Fruit fly (Drosophila melanogaster) whole organism, embryonic: ENCODE data around the gene mRpS35.

ENCODE experiments used
- Atf3 ChIP-seq: fragments of 200-800 bp; sonication (Bioruptor generic); optimal IDR thresholded peaks from 3 replicates; lab custom pipeline; 2016; ENCODE audit warnings: missing biosample characterization, missing genetic modification characterization
- CG10209 ChIP-seq: fragments of 200-800 bp; sonication (Bioruptor generic); optimal IDR thresholded peaks from 3 replicates; lab custom pipeline; 2017; ENCODE audit warnings: missing biosample characterization, mild to moderate bottlenecking, missing genetic modification characterization, missing genetic modification reagents
- CG10462 ChIP-seq: fragments of 200-800 bp; sonication (Bioruptor generic); optimal IDR thresholded peaks from 2 replicates; lab custom pipeline; 2016; ENCODE audit warnings: missing biosample characterization, missing genetic modification characterization
- CG11093 ChIP-seq: fragments of 200-800 bp; sonication (Bioruptor generic); IDR thresholded peaks from 3 replicates; pipeline ENCODE4 v1.3.6; 2022; ENCODE audit warnings: missing biosample characterization, missing genetic modification characterization
- CG13296 ChIP-seq: fragments of 200-800 bp; sonication (Bioruptor generic); optimal IDR thresholded peaks from 3 replicates; lab custom pipeline; 2018; ENCODE audit warnings: missing biosample characterization, mild to moderate bottlenecking, missing genetic modification characterization
- CG13424 ChIP-seq: fragments of 200-800 bp; sonication (Bioruptor generic); optimal IDR thresholded peaks from 2 replicates; lab custom pipeline; 2019; ENCODE audit warnings: missing biosample characterization, mild to moderate bottlenecking, missing genetic modification characterization, moderate library complexity
- CG15479 ChIP-seq: fragments of 200-800 bp; sonication (Bioruptor generic); optimal IDR thresholded peaks from 3 replicates; lab custom pipeline; 2019; ENCODE audit warnings: missing biosample characterization, mild to moderate bottlenecking, missing genetic modification characterization, moderate library complexity
- CG15696 ChIP-seq: fragments of 200-800 bp; sonication (Bioruptor generic); optimal IDR thresholded peaks from 2 replicates; lab custom pipeline; 2019; ENCODE audit warnings: missing biosample characterization, mild to moderate bottlenecking, missing genetic modification characterization, moderate library complexity
- CG2199 ChIP-seq: fragments of 200-800 bp; sonication (Bioruptor generic); IDR thresholded peaks from 3 replicates; pipeline ENCODE4 v1.3.6; 2022; ENCODE audit warnings: missing biosample characterization, missing genetic modification characterization
- CG3995 ChIP-seq: fragments of 200-800 bp; sonication (Bioruptor generic); optimal IDR thresholded peaks from 3 replicates; lab custom pipeline; 2016; ENCODE audit warnings: missing biosample characterization, missing genetic modification characterization
- CG42726 ChIP-seq: fragments of 200-800 bp; sonication (Bioruptor generic); IDR thresholded peaks from 2 replicates; pipeline ENCODE4 v1.3.6; 2022; ENCODE audit warnings: missing biosample characterization, missing genetic modification characterization; ENCODE audit not compliant: partially characterized antibody
- CG4360 ChIP-seq: fragments of 200-800 bp; sonication (Bioruptor generic); IDR thresholded peaks from 2 replicates; pipeline ENCODE4 v1.3.6; 2022; ENCODE audit warnings: missing biosample characterization, missing genetic modification characterization
- CG4404 ChIP-seq: fragments of 200-800 bp; sonication (Bioruptor generic); IDR thresholded peaks from 2 replicates; pipeline ENCODE4 v1.3.6; 2022; ENCODE audit warnings: missing biosample characterization, missing genetic modification characterization
- CG4424 ChIP-seq: fragments of 200-800 bp; sonication (Bioruptor generic); optimal IDR thresholded peaks from 3 replicates; lab custom pipeline; 2016; ENCODE audit warnings: missing biosample characterization, missing genetic modification characterization
- CG4854 ChIP-seq: fragments of 200-800 bp; sonication (Bioruptor generic); optimal IDR thresholded peaks from 2 replicates; lab custom pipeline; 2016; ENCODE audit warnings: missing biosample characterization, missing genetic modification characterization, inconsistent platforms
- CG8765 ChIP-seq: fragments of 200-800 bp; sonication (Bioruptor generic); IDR thresholded peaks from 2 replicates; pipeline ENCODE4 v1.3.6; 2022; ENCODE audit warnings: missing biosample characterization, missing genetic modification characterization
- D19A ChIP-seq: fragments of 200-800 bp; optimal IDR thresholded peaks from 3 replicates; lab custom pipeline; 2019; ENCODE audit warnings: missing biosample characterization, mild to moderate bottlenecking, missing genetic modification characterization, moderate library complexity
- Dref ChIP-seq: fragments of 200-800 bp; sonication (Bioruptor generic); IDR thresholded peaks from 2 replicates; pipeline ENCODE4 v1.3.6; 2022; ENCODE audit warnings: missing biosample characterization, missing genetic modification characterization
- E2f1 ChIP-seq: fragments of 200-800 bp; sonication (Bioruptor generic); IDR thresholded peaks from 2 replicates; pipeline ENCODE4 v1.3.6; 2022; ENCODE audit warnings: missing biosample characterization, missing genetic modification characterization
- H2.0 ChIP-seq: fragments of 200-800 bp; sonication (Bioruptor generic); IDR thresholded peaks from 2 replicates; pipeline ENCODE4 v1.3.6; 2022; ENCODE audit warnings: missing biosample characterization, missing genetic modification characterization
- Oaz ChIP-seq: fragments of 200-800 bp; sonication (Bioruptor generic); IDR thresholded peaks from 2 replicates; pipeline ENCODE4 v1.3.6; 2022; ENCODE audit warnings: missing biosample characterization, missing genetic modification characterization
- Sry-β ChIP-seq: fragments of 200-800 bp; sonication (Bioruptor generic); optimal IDR thresholded peaks from 2 replicates; lab custom pipeline; 2018; ENCODE audit warnings: missing biosample characterization, mild to moderate bottlenecking, missing genetic modification characterization, moderate library complexity
- amos ChIP-seq: fragments of 200-800 bp; sonication (Bioruptor generic); IDR thresholded peaks from 2 replicates; pipeline ENCODE4 v1.3.6; 2022; ENCODE audit warnings: missing biosample characterization, missing genetic modification characterization; ENCODE audit not compliant: partially characterized antibody
- bbx ChIP-seq: fragments of 200-800 bp; sonication (Bioruptor generic); IDR thresholded peaks from 2 replicates; pipeline ENCODE4 v1.3.6; 2022; ENCODE audit warnings: missing biosample characterization, missing genetic modification characterization; ENCODE audit not compliant: partially characterized antibody
- croc ChIP-seq: fragments of 200-800 bp; sonication (Bioruptor generic); conservative IDR thresholded peaks from 3 replicates; pipeline ENCODE4 v1.3.6; 2022; ENCODE audit warnings: missing biosample characterization, missing genetic modification characterization
- cwo ChIP-seq: fragments of 200-800 bp; sonication (Bioruptor generic); optimal IDR thresholded peaks from 3 replicates; lab custom pipeline; 2017; ENCODE audit warnings: missing biosample characterization, missing genetic modification characterization, mild to moderate bottlenecking, moderate library complexity, missing genetic modification reagents
- emc ChIP-seq: fragments of 200-800 bp; sonication (Bioruptor generic); optimal IDR thresholded peaks from 2 replicates; lab custom pipeline; 2016; ENCODE audit warnings: missing biosample characterization, missing genetic modification characterization
- ewg ChIP-seq: fragments of 200-800 bp; sonication (Bioruptor generic); optimal IDR thresholded peaks from 3 replicates; lab custom pipeline; 2017; ENCODE audit warnings: mild to moderate bottlenecking, missing biosample characterization, missing genetic modification reagents, missing genetic modification characterization
- fd3F ChIP-seq: fragments of 200-800 bp; sonication (Bioruptor generic); optimal IDR thresholded peaks from 2 replicates; lab custom pipeline; 2018; ENCODE audit warnings: missing biosample characterization, mild to moderate bottlenecking, missing genetic modification characterization, moderate library complexity
- fu2 ChIP-seq: fragments of 200-800 bp; sonication (Bioruptor generic); optimal IDR thresholded peaks from 2 replicates; lab custom pipeline; 2016; ENCODE audit warnings: missing biosample characterization, missing genetic modification characterization
- grau ChIP-seq: fragments of 200-800 bp; optimal IDR thresholded peaks from 3 replicates; lab custom pipeline; 2019; ENCODE audit warnings: missing biosample characterization, mild to moderate bottlenecking, missing genetic modification characterization, moderate library complexity
- gsb-n ChIP-seq: fragments of 200-800 bp; sonication (Bioruptor generic); optimal IDR thresholded peaks from 3 replicates; lab custom pipeline; 2018; ENCODE audit warnings: missing biosample characterization, mild to moderate bottlenecking, missing genetic modification characterization
- hth ChIP-seq: fragments of >200 bp; optimal IDR thresholded peaks from 2 replicates; lab custom pipeline; 2017; ENCODE audit warnings: inconsistent platforms
- jing ChIP-seq: fragments of 200-800 bp; sonication (Bioruptor generic); optimal IDR thresholded peaks from 2 replicates; lab custom pipeline; 2018; ENCODE audit warnings: missing biosample characterization, mild to moderate bottlenecking, missing genetic modification characterization
- kay ChIP-seq: fragments of 200-800 bp; sonication (Bioruptor generic); optimal IDR thresholded peaks from 2 replicates; lab custom pipeline; 2016; ENCODE audit warnings: missing biosample characterization, missing genetic modification characterization
- luna ChIP-seq: fragments of 200-800 bp; sonication (Bioruptor generic); optimal IDR thresholded peaks from 2 replicates; lab custom pipeline; 2016; ENCODE audit warnings: missing biosample characterization, missing genetic modification characterization
- pnt ChIP-seq: fragments of 200-800 bp; sonication (Bioruptor generic); optimal IDR thresholded peaks from 3 replicates; lab custom pipeline; 2016; ENCODE audit warnings: missing biosample characterization, missing genetic modification characterization
- ranshi ChIP-seq: fragments of 200-800 bp; sonication (Bioruptor generic); IDR thresholded peaks from 2 replicates; pipeline ENCODE4 v1.3.6; 2022; ENCODE audit warnings: missing biosample characterization, missing genetic modification characterization
- sisA ChIP-seq: fragments of 200-800 bp; sonication (Bioruptor generic); IDR thresholded peaks from 2 replicates; pipeline ENCODE4 v1.3.6; 2022; ENCODE audit warnings: missing biosample characterization, missing genetic modification characterization
- tll ChIP-seq, 2 experiments: fragments of 200-800 bp in 1 of 2; fragments of >200 bp in 1 of 2; sonication (Bioruptor generic) in 1 of 2; optimal IDR thresholded peaks; 2 replicates each; lab custom pipeline; 2017 to 2019; ENCODE audit warnings: missing biosample characterization in 2 of 2, missing genetic modification characterization in 2 of 2, mild to moderate bottlenecking in 1 of 2, moderate library complexity in 1 of 2
- tup ChIP-seq: fragments of 200-800 bp; sonication (Bioruptor generic); optimal IDR thresholded peaks from 2 replicates; lab custom pipeline; 2016; ENCODE audit warnings: missing biosample characterization, mild to moderate bottlenecking, missing genetic modification characterization, moderate library complexity
- zen2 ChIP-seq: fragments of 200-800 bp; sonication (Bioruptor generic); IDR thresholded peaks from 3 replicates; pipeline ENCODE4 v1.3.6; 2022; ENCODE audit warnings: missing biosample characterization, missing genetic modification characterization; ENCODE audit not compliant: partially characterized antibody
- zfh1 ChIP-seq: fragments of 200-800 bp; sonication (Bioruptor generic); IDR thresholded peaks from 3 replicates; pipeline ENCODE4 v1.3.6; 2022; ENCODE audit warnings: missing biosample characterization, missing genetic modification characterization
- zfh2 ChIP-seq: fragments of 200-800 bp; sonication (Bioruptor generic); optimal IDR thresholded peaks from 2 replicates; lab custom pipeline; 2016; ENCODE audit warnings: missing biosample characterization, missing genetic modification characterization

mRpS35 gene

DNA sequence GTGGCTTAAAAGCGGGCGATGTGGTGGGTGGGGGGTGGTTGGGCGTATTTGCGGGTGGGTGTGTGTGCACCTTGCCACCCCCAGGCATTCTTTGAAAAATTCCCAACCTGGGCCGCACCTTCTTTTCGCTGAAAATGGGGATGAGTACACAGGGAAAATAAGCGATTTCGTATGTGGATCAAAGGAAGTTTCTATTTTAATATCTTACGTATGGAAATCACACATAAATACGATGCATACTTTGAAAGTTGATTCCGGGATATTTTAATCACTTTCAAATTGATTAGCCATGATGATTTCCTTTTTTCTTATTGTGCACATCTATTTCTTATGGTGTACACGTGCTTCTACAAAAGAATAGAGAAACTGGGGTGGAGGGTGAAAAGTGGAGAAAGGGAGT lies 44.7 kb downstream of the mRpS35 start (continued):
- TF ChIP-seq jing (GFP tag; lab: Kevin White, UChicago), result peak; percentile 6
- 0 out of 2 replicates have a peak, but pooled peaks have one; percentile 9 for TF ChIP-seq Oaz (GFP tag; lab: Robert Waterston, UW)
- no peak for TF ChIP-seq Atf3 (GFP tag; lab: Kevin White, UChicago)
- TF ChIP-seq CG13424 (tag; lab: Kevin White, UChicago), result peak; percentile 73
- TF ChIP-seq D19A (tag; lab: Kevin White, UChicago), result peak; percentile 63
- peak; percentile 61 for TF ChIP-seq CG13296 (GFP tag; lab: Kevin White, UChicago)
- TF ChIP-seq CG10209, result peak; percentile 30
- TF ChIP-seq CG15696, result no peak
- no peak for TF ChIP-seq CG4360
- peak; percentile 53 for TF ChIP-seq ewg (GFP tag; lab: Kevin White, UChicago)
- TF ChIP-seq tup (GFP tag; lab: Kevin White, UChicago), result no peak
- TF ChIP-seq CG4404, result no peak
- peak; percentile 89 for TF ChIP-seq cwo (GFP tag; lab: Kevin White, UChicago)
- TF ChIP-seq hth (lab: Kevin White, UChicago), result no peak
- TF ChIP-seq kay (GFP tag; lab: Kevin White, UChicago), result peak; percentile 15
- peak; percentile 15 for TF ChIP-seq pnt (GFP tag; lab: Kevin White, UChicago)
- TF ChIP-seq Sry-β (GFP tag; lab: Kevin White, UChicago), result no peak
- no peak for TF ChIP-seq emc (GFP tag; lab: Kevin White, UChicago)
- TF ChIP-seq grau (tag; lab: Kevin White, UChicago), result peak; percentile 68
- no peak for TF ChIP-seq CG10462 (GFP tag; lab: Kevin White, UChicago)
- no peak for TF ChIP-seq CG11093 (GFP tag; lab: Robert Waterston, UW)
- TF ChIP-seq CG3995, result no peak
- 0 out of 2 replicates have a peak, but pooled peaks have one; percentile 29 for TF ChIP-seq E2f1 (GFP tag; lab: Robert Waterston, UW)
- TF ChIP-seq amos (GFP tag; lab: Robert Waterston, UW), result no peak
- TF ChIP-seq zfh2 (GFP tag; lab: Kevin White, UChicago), result no peak
- TF ChIP-seq zfh1 (GFP tag; lab: Robert Waterston, UW), result 0 out of 3 replicates have a peak, but pooled peaks have one; percentile 37
- TF ChIP-seq CG4424 (GFP tag; lab: Kevin White, UChicago), result peak; percentile 53
- TF ChIP-seq CG15479, result no peak
- TF ChIP-seq ranshi (GFP tag; lab: Robert Waterston, UW), result 0 out of 2 replicates have a peak, but pooled peaks have one; percentile 18
- no peak for TF ChIP-seq bbx (GFP tag; lab: Robert Waterston, UW)
- TF ChIP-seq fd3F, result peak; percentile 12
- TF ChIP-seq croc (GFP tag; lab: Robert Waterston, UW), result no peak
- TF ChIP-seq gsb-n, result peak; percentile 55
- TF ChIP-seq fu2 (GFP tag; lab: Kevin White, UChicago), result no peak
- peak; percentile 58 for TF ChIP-seq sisA (GFP tag; lab: Robert Waterston, UW)
- no peak for TF ChIP-seq CG42726 (GFP tag; lab: Robert Waterston, UW)
- TF ChIP-seq CG2199, result no peak
- TF ChIP-seq CG4854 (GFP tag; lab: Kevin White, UChicago), result no peak
- no peak for TF ChIP-seq Dref (GFP tag; lab: Robert Waterston, UW)
- no peak for TF ChIP-seq zen2 (GFP tag; lab: Robert Waterston, UW)
- no peak for TF ChIP-seq tll (GFP tag; optimal IDR thresholded peaks at IDR 0.05; lab: Kevin White, UChicago)
- no peak; the same call in 1 of the 2 replicates for TF ChIP-seq H2.0 (GFP tag; lab: Robert Waterston, UW)
- TF ChIP-seq luna (GFP tag; lab: Kevin White, UChicago), result no peak
- TF ChIP-seq CG8765 (GFP tag; lab: Robert Waterston, UW), result no peak
